Worm (Caenorhabditis elegans) whole organism, L1 larva: ENCODE measurements around the gene H18N23.2.

Experiments
- F16B12.6 ChIP-seq: fragments of 150-350 bp; optimal IDR thresholded peaks from 2 replicates; lab custom pipeline; 2014; ENCODE audit warnings: missing biosample characterization, missing genetic modification characterization
- Y116A8C.19 ChIP-seq: sonication (generic microtip); optimal IDR thresholded peaks from 2 replicates; lab custom pipeline; 2016; ENCODE audit warnings: missing compliant biosample characterization, missing genetic modification characterization, borderline replicate concordance
- aha-1 ChIP-seq: fragments of 150-350 bp; optimal IDR thresholded peaks from 2 replicates; lab custom pipeline; 2014; ENCODE audit warnings: missing biosample characterization, missing genetic modification characterization
- alr-1 ChIP-seq: fragments of 200-800 bp; sonication (Bioruptor generic); optimal IDR thresholded peaks from 2 replicates; lab custom pipeline; 2018; ENCODE audit warnings: borderline replicate concordance, mild to moderate bottlenecking, missing genetic modification characterization, missing compliant biosample characterization
- aly-2 ChIP-seq: fragments of 150-350 bp; optimal IDR thresholded peaks from 2 replicates; lab custom pipeline; 2014; ENCODE audit warnings: missing biosample characterization, missing genetic modification characterization
- ama-1 ChIP-seq: fragments of 150-350 bp; optimal IDR thresholded peaks from 2 replicates; lab custom pipeline; 2014
- ceh-8 ChIP-seq: fragments of 200-800 bp; sonication (Bioruptor generic); optimal IDR thresholded peaks from 2 replicates; lab custom pipeline; 2018; ENCODE audit warnings: mild to moderate bottlenecking, missing genetic modification characterization, moderate library complexity, missing compliant biosample characterization
- ceh-82 ChIP-seq, 3 experiments: fragments of 150-350 bp in 1 of 3; sonication (generic microtip) in 2 of 3; optimal IDR thresholded peaks; 2 replicates each; lab custom pipeline; 2014 to 2017; ENCODE audit warnings: missing biosample characterization in 3 of 3, missing genetic modification characterization in 3 of 3
- ceh-88 ChIP-seq: fragments of 200-800 bp; sonication (Bioruptor generic); IDR thresholded peaks from 2 replicates; pipeline ENCODE4 v1.3.6; 2022; ENCODE audit warnings: missing genetic modification characterization, missing compliant biosample characterization
- ceh-90 ChIP-seq: sonication (generic microtip); optimal IDR thresholded peaks from 2 replicates; lab custom pipeline; 2016; ENCODE audit warnings: missing genetic modification characterization, missing compliant biosample characterization
- dsc-1 ChIP-seq: sonication (generic microtip); optimal IDR thresholded peaks from 2 replicates; lab custom pipeline; 2016; ENCODE audit warnings: mild to moderate bottlenecking, missing genetic modification characterization, missing compliant biosample characterization
- efl-1 ChIP-seq, 4 experiments: fragments of 150-350 bp; optimal IDR thresholded peaks in 3 of 4; peaks in 1 of 4; 1 replicate in 1 of 4; 2 replicates in 3 of 4; lab custom pipeline; 2014; ENCODE audit warnings: missing biosample characterization in 2 of 4, missing genetic modification characterization in 2 of 4, missing genetic modification reagents in 2 of 4
- efl-3 ChIP-seq: fragments of 200-800 bp; sonication (Bioruptor generic); optimal IDR thresholded peaks from 2 replicates; lab custom pipeline; 2018; ENCODE audit warnings: mild to moderate bottlenecking, missing genetic modification characterization, missing compliant biosample characterization
- elt-2 ChIP-seq: sonication (generic microtip); optimal IDR thresholded peaks from 2 replicates; lab custom pipeline; 2016; ENCODE audit warnings: missing genetic modification characterization, mild to moderate bottlenecking, inconsistent platforms, missing compliant biosample characterization, missing genetic modification reagents
- elt-3 ChIP-seq, 6 experiments: fragments of 150-350 bp in 1 of 6; sonication (generic microtip); optimal IDR thresholded peaks; 2 replicates each; lab custom pipeline; 2017 to 2018; ENCODE audit warnings: missing biosample characterization in 6 of 6, missing genetic modification characterization in 6 of 6, inconsistent platforms in 1 of 6
- ets-5 ChIP-seq: fragments of 200-800 bp; sonication (Bioruptor generic); IDR thresholded peaks from 2 replicates; pipeline ENCODE4 v1.3.6; 2022; ENCODE audit warnings: missing genetic modification characterization, missing compliant biosample characterization
- fkh-10 ChIP-seq: sonication (generic microtip); optimal IDR thresholded peaks from 2 replicates; lab custom pipeline; 2017; ENCODE audit warnings: missing biosample characterization, missing genetic modification reagents, missing genetic modification characterization
- fkh-8 ChIP-seq: sonication (generic microtip); optimal IDR thresholded peaks from 2 replicates; lab custom pipeline; 2016; ENCODE audit warnings: mild to moderate bottlenecking, missing genetic modification characterization, missing compliant biosample characterization
- fos-1 ChIP-seq: fragments of 150-350 bp; optimal IDR thresholded peaks from 2 replicates; lab custom pipeline; 2014; ENCODE audit warnings: missing biosample characterization, missing genetic modification characterization
- grh-1 ChIP-seq: fragments of 200-800 bp; sonication (Bioruptor generic); IDR thresholded peaks from 2 replicates; pipeline ENCODE4 v1.3.6; 2022; ENCODE audit warnings: missing genetic modification reagents, missing genetic modification characterization, missing compliant biosample characterization
- isw-1 ChIP-seq: fragments of 200-800 bp; sonication (Bioruptor generic); IDR thresholded peaks from 2 replicates; pipeline ENCODE4 v1.3.6; 2022; ENCODE audit warnings: missing genetic modification characterization, missing compliant biosample characterization
- jun-1 ChIP-seq: fragments of 150-350 bp; optimal IDR thresholded peaks from 2 replicates; lab custom pipeline; 2014; ENCODE audit warnings: missing biosample characterization, missing genetic modification reagents, missing genetic modification characterization
- lin-13 ChIP-seq: fragments of 150-350 bp; optimal IDR thresholded peaks from 2 replicates; lab custom pipeline; 2014; ENCODE audit warnings: missing biosample characterization, missing genetic modification reagents, missing genetic modification characterization
- lin-14 ChIP-seq: fragments of 200-800 bp; sonication (Bioruptor generic); optimal IDR thresholded peaks from 2 replicates; lab custom pipeline; 2018; ENCODE audit warnings: mild to moderate bottlenecking, missing genetic modification characterization, moderate library complexity, missing compliant biosample characterization
- lin-35 ChIP-seq, 2 experiments: fragments of 150-350 bp; optimal IDR thresholded peaks; 2 replicates each; lab custom pipeline; 2014; ENCODE audit warnings: missing biosample characterization in 2 of 2, missing genetic modification characterization in 2 of 2, missing genetic modification reagents in 2 of 2
- lsy-2 ChIP-seq, 2 experiments: fragments of 150-350 bp; optimal IDR thresholded peaks; 2 replicates each; lab custom pipeline; 2014; ENCODE audit warnings: missing biosample characterization in 2 of 2, missing genetic modification characterization in 2 of 2
- mdl-1 ChIP-seq, 2 experiments: fragments of 150-350 bp; optimal IDR thresholded peaks; 2 replicates each; lab custom pipeline; 2014 to 2017; ENCODE audit warnings: missing biosample characterization in 2 of 2, missing genetic modification characterization in 2 of 2, inconsistent platforms in 1 of 2
- nhr-12 ChIP-seq: sonication (generic microtip); optimal IDR thresholded peaks from 2 replicates; lab custom pipeline; 2017; ENCODE audit warnings: missing biosample characterization, missing genetic modification characterization
- nhr-19 ChIP-seq: fragments of 200-800 bp; sonication (Bioruptor generic); conservative IDR thresholded peaks from 2 replicates; pipeline ENCODE4 v1.3.6; 2022; ENCODE audit warnings: missing genetic modification characterization, missing compliant biosample characterization
- nhr-20 ChIP-seq: sonication (generic microtip); optimal IDR thresholded peaks from 2 replicates; lab custom pipeline; 2016; ENCODE audit warnings: mild to moderate bottlenecking, missing genetic modification characterization, missing compliant biosample characterization
- nhr-47 ChIP-seq: sonication (generic microtip); optimal IDR thresholded peaks from 2 replicates; lab custom pipeline; 2016; ENCODE audit warnings: mild to moderate bottlenecking, missing genetic modification characterization, moderate library complexity, missing compliant biosample characterization
- nhr-71 ChIP-seq: sonication (generic microtip); optimal IDR thresholded peaks from 2 replicates; lab custom pipeline; 2016; ENCODE audit warnings: mild to moderate bottlenecking, missing genetic modification characterization, moderate library complexity, missing compliant biosample characterization
- nhr-76 ChIP-seq: sonication (generic microtip); optimal IDR thresholded peaks from 2 replicates; lab custom pipeline; 2017; ENCODE audit warnings: missing biosample characterization, missing genetic modification characterization
- nhr-84 ChIP-seq: sonication (generic microtip); optimal IDR thresholded peaks from 2 replicates; lab custom pipeline; 2017; ENCODE audit warnings: missing biosample characterization, missing genetic modification characterization
- nhr-85 ChIP-seq: sonication (generic microtip); peaks from one replicate; lab custom pipeline; 2016; ENCODE audit warnings: missing genetic modification characterization, inconsistent platforms, missing compliant biosample characterization
- nhr-90 ChIP-seq: sonication (generic microtip); optimal IDR thresholded peaks from 2 replicates; lab custom pipeline; 2016; ENCODE audit warnings: mild to moderate bottlenecking, missing genetic modification characterization, missing compliant biosample characterization; ENCODE audit not compliant: poor library complexity
- pag-3 ChIP-seq: sonication (generic microtip); optimal IDR thresholded peaks from 2 replicates; lab custom pipeline; 2017; ENCODE audit warnings: missing genetic modification characterization, mild to moderate bottlenecking, missing compliant biosample characterization, antibody characterized with exemption, borderline replicate concordance; ENCODE audit not compliant: insufficient read depth
- pax-3 ChIP-seq: fragments of 200-800 bp; sonication (Bioruptor generic); optimal IDR thresholded peaks from 2 replicates; lab custom pipeline; 2018; ENCODE audit warnings: mild to moderate bottlenecking, missing genetic modification characterization, moderate library complexity, missing compliant biosample characterization
- pqm-1 ChIP-seq: sonication (generic microtip); optimal IDR thresholded peaks from 3 replicates; lab custom pipeline; 2017; ENCODE audit warnings: missing biosample characterization, missing genetic modification characterization
- rnt-1 ChIP-seq: sonication (generic microtip); optimal IDR thresholded peaks from 2 replicates; lab custom pipeline; 2016; ENCODE audit warnings: mild to moderate bottlenecking, missing genetic modification characterization, moderate library complexity, missing compliant biosample characterization
- snpc-4 ChIP-seq: fragments of 150-350 bp; optimal IDR thresholded peaks from 2 replicates; lab custom pipeline; 2014; ENCODE audit warnings: missing biosample characterization, missing genetic modification characterization
- snu-23 ChIP-seq: sonication (generic microtip); optimal IDR thresholded peaks from 2 replicates; lab custom pipeline; 2016; ENCODE audit warnings: missing genetic modification characterization, missing compliant biosample characterization
- sptf-1 ChIP-seq: fragments of 150-350 bp; optimal IDR thresholded peaks from 2 replicates; lab custom pipeline; 2014; ENCODE audit warnings: missing biosample characterization, missing genetic modification characterization
- sup-37 ChIP-seq: fragments of 200-800 bp; sonication (Bioruptor generic); optimal IDR thresholded peaks from 2 replicates; lab custom pipeline; 2018; ENCODE audit warnings: mild to moderate bottlenecking, missing genetic modification characterization, missing compliant biosample characterization
- swsn-7 ChIP-seq: sonication (generic microtip); optimal IDR thresholded peaks from 2 replicates; lab custom pipeline; 2016; ENCODE audit warnings: missing genetic modification characterization, missing compliant biosample characterization
- unc-130 ChIP-seq: fragments of 150-350 bp; optimal IDR thresholded peaks from 2 replicates; lab custom pipeline; 2017; ENCODE audit warnings: missing biosample characterization, missing genetic modification characterization, inconsistent platforms
- unc-62 ChIP-seq: fragments of 150-350 bp; optimal IDR thresholded peaks from 2 replicates; lab custom pipeline; 2014; ENCODE audit warnings: missing biosample characterization, missing genetic modification reagents, missing genetic modification characterization
- unc-86 ChIP-seq: sonication (generic microtip); optimal IDR thresholded peaks from 2 replicates; lab custom pipeline; 2016; ENCODE audit warnings: missing genetic modification characterization, missing compliant biosample characterization
- unc-98 ChIP-seq: fragments of 200-800 bp; sonication (Bioruptor generic); IDR thresholded peaks from 2 replicates; pipeline ENCODE4 v1.3.6; 2022; ENCODE audit warnings: missing genetic modification characterization, missing compliant biosample characterization
- vab-15 ChIP-seq: sonication (generic microtip); optimal IDR thresholded peaks from 2 replicates; lab custom pipeline; 2017; ENCODE audit warnings: missing genotype, mild to moderate bottlenecking, missing genetic modification characterization, missing compliant biosample characterization
- xbp-1 ChIP-seq: sonication (generic microtip); optimal IDR thresholded peaks from 2 replicates; lab custom pipeline; 2016; ENCODE audit warnings: missing genetic modification characterization, missing compliant biosample characterization

The H18N23.2 gene

DNA sequence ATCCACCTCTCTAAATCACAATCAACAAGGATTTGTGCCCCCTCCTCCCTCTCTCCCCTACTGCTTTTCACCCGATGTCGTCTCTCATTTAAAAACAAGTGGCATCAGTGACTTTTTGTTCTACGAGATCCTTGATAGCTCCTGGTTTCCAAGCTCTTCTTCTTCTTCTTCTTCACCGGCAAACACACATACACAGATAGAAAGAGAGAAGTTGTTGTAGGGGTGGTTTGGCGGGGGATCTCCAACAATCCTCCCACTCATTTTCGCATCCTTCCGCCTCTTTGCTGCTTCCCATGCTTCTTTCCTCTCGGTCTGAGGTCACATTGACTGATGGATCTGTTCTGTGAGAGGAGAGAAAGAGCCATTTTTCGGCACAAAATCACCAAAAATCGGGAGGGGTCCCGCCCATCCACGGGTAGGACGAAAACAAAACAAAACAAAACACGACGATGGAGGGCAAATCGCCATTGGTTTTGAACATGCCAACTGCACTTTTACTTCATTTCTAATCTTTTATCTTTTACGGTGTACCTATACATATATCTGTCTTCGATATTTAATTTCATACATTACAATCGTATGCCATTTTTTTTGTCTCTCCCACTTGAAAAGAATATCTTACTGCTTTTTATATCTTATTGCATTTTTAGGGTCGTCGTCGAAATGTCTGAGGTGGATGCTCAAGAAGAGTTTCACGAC lies 29.9 kb upstream of the H18N23.2 start, which contains the start of gene T23E7.2:
TSS of gene T23E7.2 (plus strand) at position 649 of the 699 bp plus-strand sequence.
- TF ChIP-seq nhr-85 (tag; lab: Kevin White, UChicago) (no peak), ceh-88 (GFP tag; lab: Robert Waterston, UW) (no peak), lin-13 (GFP tag; lab: Kevin White, UChicago) (no peak), Y116A8C.19 (tag; lab: Kevin White, UChicago) (no peak), fkh-10 (GFP tag; lab: Kevin White, UChicago) (no peak), elt-3 (tag; optimal IDR thresholded peaks at IDR 0.05; lab: Kevin White, UChicago) (no peak), ets-5 (GFP tag; lab: Robert Waterston, UW) (no peak), nhr-12 (tag; lab: Kevin White, UChicago) (no peak), sup-37 (no peak), nhr-84 (tag; lab: Kevin White, UChicago) (no peak), efl-3 (GFP tag; lab: Kevin White, UChicago) (no peak), mdl-1 (tag; optimal IDR thresholded peaks at IDR 0.05; lab: Kevin White, UChicago) (peak in 1 of 2 experiments; percentile 15), unc-98 (GFP tag; lab: Robert Waterston, UW) (no peak), pax-3 (tag; lab: Kevin White, UChicago) (no peak), swsn-7 (no peak), rnt-1 (peak; percentile 52), vab-15 (tag; lab: Kevin White, UChicago) (no peak), nhr-20 (tag; lab: Kevin White, UChicago) (peak; percentile 26), efl-1 (optimal IDR thresholded peaks at IDR 0.05; lab: Kevin White, UChicago) (no peak), efl-1 (GFP tag; optimal IDR thresholded peaks at IDR 0.05 in 1 of 2; lab: Kevin White, UChicago) (peak in 1 of 2 experiments; percentile 87), elt-2 (no peak), nhr-76 (tag; lab: Kevin White, UChicago) (no peak), aha-1 (tag; lab: Kevin White, UChicago) (no peak), nhr-90 (no peak), ceh-90 (tag; lab: Kevin White, UChicago) (no peak), pqm-1 (tag; lab: Kevin White, UChicago) (no peak), unc-130 (tag; lab: Kevin White, UChicago) (no peak), snpc-4 (no peak), snu-23 (peak; percentile 23), ceh-82 (tag; optimal IDR thresholded peaks at IDR 0.05; lab: Kevin White, UChicago) (no peak), F16B12.6 (tag; lab: Kevin White, UChicago) (no peak), pag-3 (tag; lab: Kevin White, UChicago) (no peak), alr-1 (tag; lab: Kevin White, UChicago) (no peak), unc-86 (tag; lab: Kevin White, UChicago) (no peak), ceh-8 (GFP tag; lab: Kevin White, UChicago) (no peak), lin-14 (GFP tag; lab: Kevin White, UChicago) (peak; percentile 82), xbp-1 (tag; lab: Kevin White, UChicago) (no peak), jun-1 (tag; lab: Kevin White, UChicago) (no peak), dsc-1 (tag; lab: Kevin White, UChicago) (peak; percentile 19), nhr-71 (tag; lab: Kevin White, UChicago) (peak; percentile 52), sptf-1 (tag; lab: Kevin White, UChicago) (no peak), lsy-2 (tag; optimal IDR thresholded peaks at IDR 0.05; lab: Kevin White, UChicago) (peak in 1 of 2 experiments; percentile 32), unc-62 (GFP tag; lab: Kevin White, UChicago) (no peak), lin-35 (GFP tag; optimal IDR thresholded peaks at IDR 0.05; lab: Kevin White, UChicago) (no peak), ama-1 (lab: Kevin White, UChicago) (no peak), nhr-19 (GFP tag; lab: Robert Waterston, UW) (no peak), grh-1 (GFP tag; lab: Robert Waterston, UW) (no peak), isw-1 (GFP tag; lab: Robert Waterston, UW) (no peak), aly-2 (tag; lab: Kevin White, UChicago) (no peak), nhr-47 (no peak), fos-1 (tag; lab: Kevin White, UChicago) (no peak), fkh-8 (tag; lab: Kevin White, UChicago) (no peak)
